Worm (Caenorhabditis elegans) whole organism, L1 larva: ENCODE results near the gene srw-34.

Source experiments
- alr-1 ChIP-seq: fragments of 200-800 bp; sonication (Bioruptor generic); optimal IDR thresholded peaks from 2 replicates; lab custom pipeline; 2018; ENCODE audit warnings: borderline replicate concordance, mild to moderate bottlenecking, missing genetic modification characterization, missing compliant biosample characterization
- aly-2 ChIP-seq: fragments of 150-350 bp; optimal IDR thresholded peaks from 2 replicates; lab custom pipeline; 2014; ENCODE audit warnings: missing biosample characterization, missing genetic modification characterization
- ama-1 ChIP-seq: fragments of 150-350 bp; optimal IDR thresholded peaks from 2 replicates; lab custom pipeline; 2014
- ceh-88 ChIP-seq: fragments of 200-800 bp; sonication (Bioruptor generic); IDR thresholded peaks from 2 replicates; pipeline ENCODE4 v1.3.6; 2022; ENCODE audit warnings: missing genetic modification characterization, missing compliant biosample characterization
- dpl-1 ChIP-seq, 3 experiments: fragments of 150-350 bp in 2 of 3; sonication (generic microtip) in 1 of 3; optimal IDR thresholded peaks; 2 replicates each; lab custom pipeline; 2014 to 2017; ENCODE audit warnings: missing biosample characterization in 3 of 3, missing genetic modification characterization in 3 of 3, missing genetic modification reagents in 3 of 3
- elt-2 ChIP-seq: sonication (generic microtip); optimal IDR thresholded peaks from 2 replicates; lab custom pipeline; 2016; ENCODE audit warnings: missing genetic modification characterization, mild to moderate bottlenecking, inconsistent platforms, missing compliant biosample characterization, missing genetic modification reagents
- fkh-10 ChIP-seq: sonication (generic microtip); optimal IDR thresholded peaks from 2 replicates; lab custom pipeline; 2017; ENCODE audit warnings: missing biosample characterization, missing genetic modification reagents, missing genetic modification characterization
- fkh-4 ChIP-seq: sonication (generic microtip); optimal IDR thresholded peaks from 2 replicates; lab custom pipeline; 2016; ENCODE audit warnings: missing compliant biosample characterization, missing genetic modification characterization, borderline replicate concordance
- fos-1 ChIP-seq: fragments of 150-350 bp; optimal IDR thresholded peaks from 2 replicates; lab custom pipeline; 2014; ENCODE audit warnings: missing biosample characterization, missing genetic modification characterization
- grh-1 ChIP-seq: fragments of 200-800 bp; sonication (Bioruptor generic); IDR thresholded peaks from 2 replicates; pipeline ENCODE4 v1.3.6; 2022; ENCODE audit warnings: missing genetic modification reagents, missing genetic modification characterization, missing compliant biosample characterization
- hlh-17 ChIP-seq: fragments of 200-800 bp; sonication (Bioruptor generic); optimal IDR thresholded peaks from 2 replicates; lab custom pipeline; 2018; ENCODE audit warnings: missing genetic modification characterization, mild to moderate bottlenecking, missing compliant biosample characterization, moderate library complexity, borderline replicate concordance
- irx-1 ChIP-seq: sonication (generic microtip); optimal IDR thresholded peaks from 2 replicates; lab custom pipeline; 2016; ENCODE audit warnings: missing genetic modification characterization, missing compliant biosample characterization
- jun-1 ChIP-seq: fragments of 150-350 bp; optimal IDR thresholded peaks from 2 replicates; lab custom pipeline; 2014; ENCODE audit warnings: missing biosample characterization, missing genetic modification reagents, missing genetic modification characterization
- lin-13 ChIP-seq: fragments of 150-350 bp; optimal IDR thresholded peaks from 2 replicates; lab custom pipeline; 2014; ENCODE audit warnings: missing biosample characterization, missing genetic modification reagents, missing genetic modification characterization
- lin-14 ChIP-seq: fragments of 200-800 bp; sonication (Bioruptor generic); optimal IDR thresholded peaks from 2 replicates; lab custom pipeline; 2018; ENCODE audit warnings: mild to moderate bottlenecking, missing genetic modification characterization, moderate library complexity, missing compliant biosample characterization
- lin-35 ChIP-seq, 2 experiments: fragments of 150-350 bp; optimal IDR thresholded peaks; 2 replicates each; lab custom pipeline; 2014; ENCODE audit warnings: missing biosample characterization in 2 of 2, missing genetic modification characterization in 2 of 2, missing genetic modification reagents in 2 of 2
- lin-39 ChIP-seq: fragments of 150-350 bp; optimal IDR thresholded peaks from 2 replicates; lab custom pipeline; 2014; ENCODE audit warnings: missing biosample characterization, missing genetic modification reagents, missing genetic modification characterization
- lir-3 ChIP-seq: sonication (generic microtip); optimal IDR thresholded peaks from 2 replicates; lab custom pipeline; 2016; ENCODE audit warnings: mild to moderate bottlenecking, missing genetic modification characterization, moderate library complexity, missing compliant biosample characterization; ENCODE audit not compliant: poor library complexity
- mab-9 ChIP-seq: fragments of 200-800 bp; sonication (Bioruptor generic); IDR thresholded peaks from 2 replicates; pipeline ENCODE4 v1.3.6; 2022; ENCODE audit warnings: missing genetic modification reagents, missing genetic modification characterization, missing compliant biosample characterization
- nhr-11 ChIP-seq: fragments of 150-350 bp; optimal IDR thresholded peaks from 2 replicates; lab custom pipeline; 2014; ENCODE audit warnings: missing biosample characterization, missing genetic modification characterization
- nhr-19 ChIP-seq: fragments of 200-800 bp; sonication (Bioruptor generic); conservative IDR thresholded peaks from 2 replicates; pipeline ENCODE4 v1.3.6; 2022; ENCODE audit warnings: missing genetic modification characterization, missing compliant biosample characterization
- nhr-237 ChIP-seq: fragments of 150-350 bp; optimal IDR thresholded peaks from 2 replicates; lab custom pipeline; 2014; ENCODE audit warnings: missing biosample characterization, missing genetic modification characterization
- nhr-28 ChIP-seq: fragments of 150-350 bp; optimal IDR thresholded peaks from 2 replicates; lab custom pipeline; 2014; ENCODE audit warnings: missing biosample characterization, missing genetic modification characterization
- nhr-76 ChIP-seq: sonication (generic microtip); optimal IDR thresholded peaks from 2 replicates; lab custom pipeline; 2017; ENCODE audit warnings: missing biosample characterization, missing genetic modification characterization
- nhr-84 ChIP-seq: sonication (generic microtip); optimal IDR thresholded peaks from 2 replicates; lab custom pipeline; 2017; ENCODE audit warnings: missing biosample characterization, missing genetic modification characterization
- nhr-90 ChIP-seq: sonication (generic microtip); optimal IDR thresholded peaks from 2 replicates; lab custom pipeline; 2016; ENCODE audit warnings: mild to moderate bottlenecking, missing genetic modification characterization, missing compliant biosample characterization; ENCODE audit not compliant: poor library complexity
- pqm-1 ChIP-seq: sonication (generic microtip); optimal IDR thresholded peaks from 3 replicates; lab custom pipeline; 2017; ENCODE audit warnings: missing biosample characterization, missing genetic modification characterization
- rnt-1 ChIP-seq: sonication (generic microtip); optimal IDR thresholded peaks from 2 replicates; lab custom pipeline; 2016; ENCODE audit warnings: mild to moderate bottlenecking, missing genetic modification characterization, moderate library complexity, missing compliant biosample characterization
- snu-23 ChIP-seq: sonication (generic microtip); optimal IDR thresholded peaks from 2 replicates; lab custom pipeline; 2016; ENCODE audit warnings: missing genetic modification characterization, missing compliant biosample characterization
- sptf-1 ChIP-seq: fragments of 150-350 bp; optimal IDR thresholded peaks from 2 replicates; lab custom pipeline; 2014; ENCODE audit warnings: missing biosample characterization, missing genetic modification characterization
- tbx-2 ChIP-seq: sonication (generic microtip); optimal IDR thresholded peaks from 2 replicates; lab custom pipeline; 2016; ENCODE audit warnings: missing genetic modification characterization, missing compliant biosample characterization
- unc-86 ChIP-seq: sonication (generic microtip); optimal IDR thresholded peaks from 2 replicates; lab custom pipeline; 2016; ENCODE audit warnings: missing genetic modification characterization, missing compliant biosample characterization
- vab-15 ChIP-seq: sonication (generic microtip); optimal IDR thresholded peaks from 2 replicates; lab custom pipeline; 2017; ENCODE audit warnings: missing genotype, mild to moderate bottlenecking, missing genetic modification characterization, missing compliant biosample characterization
- xbp-1 ChIP-seq: sonication (generic microtip); optimal IDR thresholded peaks from 2 replicates; lab custom pipeline; 2016; ENCODE audit warnings: missing genetic modification characterization, missing compliant biosample characterization
- zag-1 ChIP-seq: fragments of 150-350 bp; optimal IDR thresholded peaks from 2 replicates; lab custom pipeline; 2014; ENCODE audit warnings: missing biosample characterization, missing genetic modification characterization
- ztf-11 ChIP-seq, 2 experiments: sonication (generic microtip); optimal IDR thresholded peaks; 2 replicates each; lab custom pipeline; 2016 to 2017; ENCODE audit warnings: missing genetic modification characterization in 2 of 2, missing biosample characterization in 1 of 2, missing compliant biosample characterization in 1 of 2

The srw-34 gene

DNA sequence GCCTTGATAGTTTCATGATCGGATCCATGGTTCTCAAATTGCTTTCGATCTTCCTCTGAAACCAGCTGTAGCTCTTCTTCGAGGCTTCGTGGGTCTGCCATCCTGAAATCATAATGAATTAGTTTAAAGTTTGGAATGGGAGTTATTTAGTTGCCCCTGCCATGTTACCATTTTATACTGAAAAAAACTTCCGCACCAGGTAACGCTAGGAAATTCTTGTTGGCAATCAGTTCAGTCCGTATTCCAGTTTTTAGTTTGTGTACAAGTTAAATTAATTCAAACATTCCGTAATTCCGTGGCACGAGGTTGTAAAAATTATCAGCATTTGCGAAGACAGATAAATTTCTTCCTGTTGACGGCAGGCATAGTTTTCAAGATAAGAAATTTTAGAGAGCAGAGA, 34.7 kb downstream of the srw-34 start, which contains the start of gene Y32B12A.5:
Gene Y32B12A.5, minus strand, starts transcription at position 101 of the 400 bp plus-strand sequence.
- TF ChIP-seq nhr-11 (no peak), unc-86 (tag; lab: Kevin White, UChicago) (no peak), fkh-10 (GFP tag; lab: Kevin White, UChicago) (no peak), nhr-19 (GFP tag; lab: Robert Waterston, UW) (no peak), lin-39 (no peak), ceh-88 (no peak), lin-14 (GFP tag; lab: Kevin White, UChicago) (no peak), irx-1 (no peak), aly-2 (tag; lab: Kevin White, UChicago) (no peak), ztf-11 (tag; optimal IDR thresholded peaks at IDR 0.05; lab: Kevin White, UChicago) (no peak), snu-23 (GFP tag; lab: Kevin White, UChicago) (no peak), sptf-1 (no peak), elt-2 (tag; lab: Kevin White, UChicago) (no peak), hlh-17 (no peak), ama-1 (lab: Kevin White, UChicago) (no peak)

DNA sequence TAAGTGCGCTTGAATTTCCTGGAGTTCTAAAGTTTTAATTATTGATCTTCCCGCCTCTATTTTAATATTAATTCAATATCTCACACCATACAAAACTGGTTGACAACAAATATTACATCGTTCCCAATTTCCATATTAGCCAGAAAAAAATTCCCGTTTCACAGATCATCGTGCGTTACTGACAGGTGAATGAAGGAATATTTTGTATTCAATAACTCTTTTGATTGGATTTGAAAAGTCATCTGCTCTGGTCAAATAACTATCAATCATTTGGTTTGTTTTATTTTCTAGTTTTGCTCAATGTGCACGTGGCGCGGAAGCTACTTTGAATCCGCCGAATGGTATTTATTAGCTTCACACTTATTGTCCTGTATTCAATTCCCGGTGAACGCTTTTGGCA, 38.5 kb downstream of the srw-34 start, which contains the start of gene srh-139:
Gene srh-139, plus strand, starts transcription at position 301 of the 400 bp plus-strand sequence.
- TF ChIP-seq ceh-88 (no peak), pqm-1 (tag; lab: Kevin White, UChicago) (no peak), lin-14 (GFP tag; lab: Kevin White, UChicago) (no peak), jun-1 (tag; lab: Kevin White, UChicago) (no peak), fos-1 (no peak), rnt-1 (tag; lab: Kevin White, UChicago) (no peak), alr-1 (tag; lab: Kevin White, UChicago) (no peak), nhr-84 (tag; lab: Kevin White, UChicago) (no peak)

DNA sequence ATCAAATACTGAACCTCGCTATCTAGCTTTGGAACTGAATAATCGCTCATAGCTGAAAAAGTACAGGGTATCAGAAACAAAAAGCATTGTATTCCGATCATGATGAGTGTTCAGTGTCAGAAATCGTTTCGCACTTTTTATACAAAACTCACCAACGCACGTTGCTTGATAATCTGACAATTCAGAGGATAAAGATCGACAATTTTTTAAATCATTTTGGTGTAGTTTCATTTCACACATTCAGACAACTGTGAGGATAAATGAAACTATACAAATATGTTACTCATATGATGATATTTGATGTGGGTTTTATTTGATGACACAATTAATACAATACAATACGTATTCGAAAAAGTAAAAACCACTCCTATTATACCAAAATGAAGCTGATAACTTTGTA, 39.1 kb downstream of the srw-34 start, which contains the start of gene F57E7.2:
Gene F57E7.2, minus strand, starts transcription at position 101 of the 400 bp plus-strand sequence.
- TF ChIP-seq nhr-90 (tag; lab: Kevin White, UChicago) (no peak), vab-15 (tag; lab: Kevin White, UChicago) (no peak), nhr-76 (tag; lab: Kevin White, UChicago) (no peak)

DNA sequence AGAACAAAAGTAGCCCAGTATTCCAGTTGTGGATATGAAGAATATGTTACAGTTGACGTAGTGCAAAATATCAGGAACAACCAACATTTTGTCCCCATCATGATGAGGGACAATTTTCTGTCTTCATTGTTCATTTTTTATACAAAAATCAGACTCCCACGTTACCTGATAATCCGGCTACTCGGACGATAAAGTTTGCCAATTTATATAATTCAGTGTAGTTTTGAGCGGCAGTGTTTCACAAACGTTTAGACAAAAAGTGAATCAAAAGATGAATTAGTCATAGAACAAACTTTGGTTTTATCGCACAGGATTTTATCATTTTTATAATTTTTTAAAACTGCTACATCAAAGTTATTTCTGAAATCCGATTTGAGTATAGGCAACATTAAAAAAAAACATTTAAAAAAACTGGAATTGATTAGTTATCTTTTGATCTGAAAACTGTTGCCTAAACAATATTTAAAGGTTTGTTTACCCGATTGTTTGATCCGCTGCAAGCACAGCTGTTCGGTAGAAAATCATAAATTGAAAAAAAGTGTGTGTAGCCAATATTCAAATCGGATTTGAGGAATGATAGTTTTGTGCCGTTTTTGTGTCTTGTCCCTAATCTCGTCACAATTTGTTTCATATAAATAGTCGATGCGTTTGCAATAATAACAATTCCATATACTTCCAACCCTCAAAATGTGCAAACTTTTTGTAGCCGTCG, 41.1 kb downstream of the srw-34 start, which contains the start of the genes F57E7.4 and spig-6:
Gene F57E7.4, minus strand, starts transcription at position 101 of the 712 bp plus-strand sequence.
Gene spig-6, plus strand, starts transcription at position 662 of the 712 bp plus-strand sequence.
- TF ChIP-seq lin-13 (GFP tag; lab: Kevin White, UChicago) (no peak), xbp-1 (tag; lab: Kevin White, UChicago) (no peak), tbx-2 (tag; lab: Kevin White, UChicago) (no peak), dpl-1 (GFP tag; optimal IDR thresholded peaks at IDR 0.05; lab: Kevin White, UChicago) (no peak), aly-2 (tag; lab: Kevin White, UChicago) (no peak), zag-1 (tag; lab: Kevin White, UChicago) (no peak), fkh-4 (no peak), nhr-11 (no peak), nhr-237 (no peak), rnt-1 (tag; lab: Kevin White, UChicago) (no peak), elt-2 (tag; lab: Kevin White, UChicago) (no peak), sptf-1 (no peak), mab-9 (GFP tag; lab: Robert Waterston, UW) (no peak), grh-1 (GFP tag; lab: Robert Waterston, UW) (no peak), nhr-84 (tag; lab: Kevin White, UChicago) (no peak), lir-3 (tag; lab: Kevin White, UChicago) (no peak), lin-35 (GFP tag; optimal IDR thresholded peaks at IDR 0.05; lab: Kevin White, UChicago) (no peak), nhr-28 (tag; lab: Kevin White, UChicago) (no peak)
